Comparison of ENCODE assay signal across 3 worm cellular contexts in genomic region chrIII:8911598-8912194, ce11.
A peak's percentile ranks its signal among the peaks of the same experiment; 100 is the strongest.
TF ChIP-seq lines count a peak whose summit lies in the region.

Gene tpk-1 (plus strand): TSS chrIII:8912144.

TF ChIP-seq in whole organism, L3 larva, 47 proteins besides CTCF, POLR2A, EP300 and RAD21:
- peak; percentile 7 for TF ChIP-seq ama-1 (optimal IDR thresholded peaks at IDR 0.05; lab: Kevin White, UChicago)
- TF ChIP-seq fkh-2 (tag; optimal IDR thresholded peaks at IDR 0.05; lab: Kevin White, UChicago): no peak
- no peak for TF ChIP-seq tbx-2 (tag; optimal IDR thresholded peaks at IDR 0.05; lab: Kevin White, UChicago)

TF ChIP-seq in whole organism, L4 larva, 104 proteins besides CTCF, POLR2A, EP300 and RAD21:
- TF ChIP-seq mep-1 (tag; optimal IDR thresholded peaks at IDR 0.05; lab: Kevin White, UChicago) (peak; percentile 19), mxl-3 (GFP tag; optimal IDR thresholded peaks at IDR 0.05; lab: Kevin White, UChicago) (no peak), ama-1 (optimal IDR thresholded peaks at IDR 0.05; lab: Kevin White, UChicago) (peak; percentile 68), T26A8.4 (GFP tag; IDR thresholded peaks at IDR 0.05; lab: Robert Waterston, UW) (peak; percentile 27; the same call in 1 of the 2 replicates), mdt-29 (GFP tag; IDR thresholded peaks at IDR 0.05; lab: Robert Waterston, UW) (0 out of 2 replicates have a peak, but pooled peaks have one; percentile 9)

TF ChIP-seq in whole organism, young adult, 124 proteins besides CTCF, POLR2A, EP300 and RAD21:
- TF ChIP-seq nfyb-1 (GFP tag; IDR thresholded peaks at IDR 0.05; lab: Robert Waterston, UW) (peak; percentile 51; the same call in 1 of the 2 replicates), atf-7 (tag; optimal IDR thresholded peaks at IDR 0.05; lab: Kevin White, UChicago) (peak; percentile 2), attf-6 (GFP tag; IDR thresholded peaks at IDR 0.05; lab: Robert Waterston, UW) (no peak), ceh-100 (GFP tag; IDR thresholded peaks at IDR 0.05; lab: Robert Waterston, UW) (no peak), Y53G8AR.9 (GFP tag; conservative IDR thresholded peaks at IDR 0.05; lab: Robert Waterston, UW) (0 out of 2 replicates have a peak, but pooled peaks have one; percentile 45), lag-1 (GFP tag; IDR thresholded peaks at IDR 0.05; lab: Robert Waterston, UW) (no peak)
